Worm (Caenorhabditis elegans) whole organism, L4/young adult: ENCODE data around the gene attf-4.

ENCODE experiments used
- W03F9.2 ChIP-seq: fragments of 150-350 bp; optimal IDR thresholded peaks from 2 replicates; lab custom pipeline; 2014; ENCODE audit warnings: missing biosample characterization, missing genetic modification characterization
- him-1 ChIP-seq: sonication (generic microtip); optimal IDR thresholded peaks from 2 replicates; lab custom pipeline; 2016; ENCODE audit warnings: missing genotype, missing genetic modification reagents, missing genetic modification characterization, missing compliant biosample characterization

DNA sequence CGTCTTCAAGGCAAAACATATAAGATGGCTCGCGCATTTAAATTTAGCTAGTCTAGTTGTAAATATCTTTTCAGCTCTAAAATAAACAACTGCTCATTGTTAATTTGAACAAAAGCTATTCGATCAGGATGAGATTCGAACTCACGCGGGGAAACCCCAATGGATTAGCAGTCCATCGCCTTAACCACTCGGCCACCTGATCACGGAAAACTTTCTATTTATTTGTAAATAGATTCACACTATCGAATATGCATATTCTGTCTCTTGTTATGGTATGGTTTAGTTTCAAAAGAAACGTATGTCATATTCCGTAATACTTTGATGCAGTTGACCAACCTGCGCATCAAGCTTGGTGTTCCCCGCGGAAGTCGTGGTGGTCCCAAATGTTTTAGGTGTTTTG, 24.2 kb upstream of the attf-4 start:
- TF ChIP-seq W03F9.2 (tag; lab: Kevin White, UChicago) (no peak), him-1 (tag; lab: Kevin White, UChicago) (no peak)
